Worm (Caenorhabditis elegans): Measurements from ENCODE around the gene pgph-3.

Gene pgph-3

DNA sequence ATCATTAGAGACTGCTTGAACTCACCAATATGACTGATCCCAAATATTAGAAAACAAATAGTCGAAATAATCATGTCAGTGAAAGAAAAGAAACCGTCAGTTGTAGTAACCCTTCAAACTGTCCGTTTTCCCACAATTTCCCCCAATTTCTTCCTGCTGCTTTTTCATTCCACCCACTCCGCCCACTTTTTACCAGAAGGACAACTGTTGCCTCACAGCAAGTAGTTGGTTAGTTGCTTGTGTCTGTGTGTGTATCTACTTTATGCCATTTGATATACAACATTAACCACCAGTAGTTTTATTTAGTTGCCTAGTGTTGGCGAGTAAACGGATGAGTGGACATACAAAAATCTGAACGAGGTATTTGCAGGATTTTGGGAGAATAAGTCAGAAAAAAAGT lies 47.1 kb downstream of the pgph-3 start, which contains the start of gene K09H11.9:
Gene K09H11.9, minus strand, starts transcription at position 101 of the 400 bp plus-strand sequence.
- TF ChIP-seq B0035.1 (tag; optimal IDR thresholded peaks at IDR 0.05) (no peak), tbp1 (GFP tag; optimal IDR thresholded peaks at IDR 0.05) (no peak), madf-3 (GFP tag; IDR thresholded peaks at IDR 0.05) (0 out of 2 replicates have a peak, but pooled peaks have one; percentile 30)

DNA sequence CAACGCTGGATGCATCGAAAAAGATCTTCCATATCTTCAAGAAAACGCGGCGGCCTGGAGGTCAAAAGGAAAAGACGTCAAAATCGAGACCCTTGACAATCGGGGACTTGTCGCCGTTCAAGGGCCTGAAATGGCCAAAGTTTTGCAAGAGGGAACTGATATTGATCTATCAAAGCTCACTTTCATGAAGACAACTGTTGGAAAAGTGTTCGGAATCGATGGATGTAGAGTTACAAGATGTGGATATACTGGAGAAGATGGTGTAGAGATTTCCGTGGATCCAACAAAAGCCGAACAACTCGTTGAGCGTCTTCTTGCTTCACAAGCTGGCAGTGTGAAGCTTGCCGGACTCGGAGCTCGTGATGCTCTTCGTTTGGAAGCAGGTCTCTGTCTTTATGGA lies 50.1 kb downstream of the pgph-3 start:
- TF ChIP-seq rpc-1 (optimal IDR thresholded peaks at IDR 0.05) (no peak), rpc-1 (tag; optimal IDR thresholded peaks at IDR 0.05) (no peak), nfya-2 (GFP tag; IDR thresholded peaks at IDR 0.05) (no peak), K12H6.12 (tag; optimal IDR thresholded peaks at IDR 0.05) (no peak), athp-1 (tag; optimal IDR thresholded peaks at IDR 0.05) (no peak), atf-7 (tag; optimal IDR thresholded peaks at IDR 0.05) (no peak), him-1 (tag; optimal IDR thresholded peaks at IDR 0.05) (no peak), lir-1 (GFP tag; conservative IDR thresholded peaks at IDR 0.05) (no peak), pha-4 (tag; optimal IDR thresholded peaks at IDR 0.05) (no peak)

DNA sequence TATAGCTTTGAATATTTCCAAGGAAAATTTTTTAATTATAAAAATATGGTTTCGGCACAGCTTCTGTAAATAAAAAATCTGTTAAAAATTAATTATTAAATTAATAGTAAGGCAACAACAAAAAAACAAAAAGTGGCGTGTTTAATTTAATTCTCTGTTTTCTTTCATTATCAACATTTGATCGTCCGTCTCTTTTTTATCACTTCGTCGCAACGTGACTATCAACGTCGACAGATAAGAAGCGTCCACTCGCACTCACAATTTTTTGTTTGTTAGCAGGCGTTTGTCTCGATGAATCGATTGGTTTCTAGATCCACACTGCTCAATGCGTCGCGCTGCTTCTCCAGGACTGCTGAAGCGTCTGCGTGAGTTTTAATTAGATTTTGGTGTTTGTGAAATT lies 51.0 kb downstream of the pgph-3 start, which contains the start of gene gcst-1:
Gene gcst-1, plus strand, starts transcription at position 277 of the 400 bp plus-strand sequence.
- TF ChIP-seq cebp-1 (GFP tag; IDR thresholded peaks at IDR 0.05) (no peak), cebp-1 (tag; optimal IDR thresholded peaks at IDR 0.05) (peak; percentile 14), mes-4 (tag; optimal IDR thresholded peaks at IDR 0.05) (no peak), nhr-80 (tag; optimal IDR thresholded peaks at IDR 0.05) (peak; percentile 78), B0336.3 (GFP tag; IDR thresholded peaks at IDR 0.05) (0 out of 2 replicates have a peak, but pooled peaks have one; percentile 17), ceh-40 (GFP tag; IDR thresholded peaks at IDR 0.05) (no peak)
